Worm (Caenorhabditis elegans) whole organism, late embryonic: ENCODE measurements around the gene srz-24.

Experiments used
- ama-1 ChIP-seq: fragments of 150-350 bp; optimal IDR thresholded peaks from 2 replicates; lab custom pipeline; 2014
- ceh-9 ChIP-seq: sonication (generic microtip); optimal IDR thresholded peaks from 2 replicates; lab custom pipeline; 2016; ENCODE audit warnings: mild to moderate bottlenecking, missing genetic modification characterization, inconsistent platforms, missing compliant biosample characterization
- che-1 ChIP-seq: sonication (generic microtip); optimal IDR thresholded peaks from 2 replicates; lab custom pipeline; 2016; ENCODE audit warnings: mild to moderate bottlenecking, missing genetic modification characterization, missing compliant biosample characterization
- lin-11 ChIP-seq: fragments of 200-800 bp; sonication (Bioruptor generic); optimal IDR thresholded peaks from 2 replicates; lab custom pipeline; 2018; ENCODE audit warnings: mild to moderate bottlenecking, missing genetic modification characterization, missing compliant biosample characterization
- rnt-1 ChIP-seq: sonication (generic microtip); optimal IDR thresholded peaks from 2 replicates; lab custom pipeline; 2016; ENCODE audit warnings: missing genetic modification characterization, missing compliant biosample characterization
- tbx-2 ChIP-seq: sonication (generic microtip); optimal IDR thresholded peaks from 2 replicates; lab custom pipeline; 2016; ENCODE audit warnings: missing genetic modification characterization, missing compliant biosample characterization
- unc-3 ChIP-seq, 2 experiments: fragments of 200-800 bp in 1 of 2; sonication (Bioruptor generic) in 1 of 2; sonication (generic microtip) in 1 of 2; conservative IDR thresholded peaks in 1 of 2; optimal IDR thresholded peaks in 1 of 2; 2 replicates each; pipeline versions ENCODE4 v1.3.6 to Lab custom; 2016 to 2022; ENCODE audit warnings: missing compliant biosample characterization in 2 of 2, missing genetic modification characterization in 2 of 2, missing genetic modification reagents in 1 of 2

DNA sequence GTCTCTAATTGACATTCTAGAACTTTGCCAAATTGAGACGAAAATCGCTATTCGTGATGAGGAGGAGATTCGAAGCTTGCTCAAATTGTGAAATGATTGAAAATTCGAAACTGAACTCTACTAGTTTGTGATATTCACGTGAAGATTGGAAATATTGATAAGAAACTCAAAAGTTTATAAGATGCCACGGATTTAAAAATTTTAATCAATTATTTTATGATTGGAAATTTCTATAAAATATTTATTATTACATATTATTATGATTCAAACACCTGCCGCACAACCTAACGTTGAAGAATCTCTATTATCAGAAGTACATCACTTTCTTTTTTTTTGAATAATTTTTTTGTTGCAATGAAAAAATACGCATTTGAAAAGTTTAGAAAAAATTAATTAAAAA is 7.6 kb upstream of the srz-24 start, which contains the start of gene E03H12.7:
- TF ChIP-seq tbx-2 (tag; lab: Kevin White, UChicago) (no peak), lin-11 (no peak), unc-3 (GFP tag; conservative IDR thresholded peaks at IDR 0.05; lab: Robert Waterston, UW) (no peak), unc-3 (tag; optimal IDR thresholded peaks at IDR 0.05; lab: Kevin White, UChicago) (no peak), ama-1 (lab: Kevin White, UChicago) (no peak), che-1 (tag; lab: Kevin White, UChicago) (no peak), ceh-9 (tag; lab: Kevin White, UChicago) (no peak), rnt-1 (tag; lab: Kevin White, UChicago) (no peak)
